Worm (Caenorhabditis elegans) whole organism, L4 larva: ENCODE data around the gene tdo-2.
A peak's percentile ranks its signal among the peaks of the same experiment; 100 is the strongest.

Experiments
- F26F4.8 ChIP-seq: fragments of 200-800 bp; sonication (Bioruptor generic); conservative IDR thresholded peaks from 2 replicates; pipeline ENCODE4 v1.3.6; 2022; ENCODE audit warnings: missing genetic modification characterization, missing compliant biosample characterization
- F37D6.2 ChIP-seq: sonication (generic microtip); optimal IDR thresholded peaks from 2 replicates; lab custom pipeline; 2016; ENCODE audit warnings: mild to moderate bottlenecking, missing genetic modification characterization, missing compliant biosample characterization
- R02D3.7 ChIP-seq: fragments of 150-350 bp; sonication (generic microtip); optimal IDR thresholded peaks from 3 replicates; lab custom pipeline; 2014; ENCODE audit warnings: missing biosample characterization, missing genetic modification characterization
- Y5F2A.4 ChIP-seq: fragments of 200-800 bp; sonication (Bioruptor generic); optimal IDR thresholded peaks from 2 replicates; lab custom pipeline; 2018; ENCODE audit warnings: mild to moderate bottlenecking, missing genetic modification characterization, missing compliant biosample characterization
- ZK337.2 ChIP-seq: fragments of 200-800 bp; sonication (Bioruptor generic); IDR thresholded peaks from 2 replicates; pipeline ENCODE4 v1.3.6; 2022; ENCODE audit warnings: missing genetic modification reagents, missing genetic modification characterization, missing compliant biosample characterization
- ZK546.5 ChIP-seq, 2 experiments: sonication (generic microtip); optimal IDR thresholded peaks; 2 replicates each; lab custom pipeline; 2017; ENCODE audit warnings: missing biosample characterization in 2 of 2, missing genetic modification characterization in 2 of 2
- aha-1 ChIP-seq: fragments of 150-350 bp; peaks from one replicate; lab custom pipeline; 2014; ENCODE audit warnings: missing biosample characterization, missing genetic modification characterization
- aly-2 ChIP-seq: sonication (generic microtip); optimal IDR thresholded peaks from 2 replicates; lab custom pipeline; 2018; ENCODE audit warnings: missing biosample characterization, missing genetic modification characterization
- ama-1 ChIP-seq: fragments of 150-350 bp; optimal IDR thresholded peaks from 2 replicates; lab custom pipeline; 2014; ENCODE audit warnings: inconsistent platforms, mixed read lengths
- arid-1 ChIP-seq: fragments of 200-800 bp; sonication (Bioruptor generic); conservative IDR thresholded peaks from 2 replicates; pipeline ENCODE4 v1.3.6; 2022; ENCODE audit warnings: missing genetic modification reagents, missing genetic modification characterization, missing compliant biosample characterization
- ceh-20 ChIP-seq: fragments of 200-800 bp; sonication (Bioruptor generic); IDR thresholded peaks from 2 replicates; pipeline ENCODE4 v1.3.6; 2022; ENCODE audit warnings: missing genetic modification reagents, missing genetic modification characterization, missing compliant biosample characterization
- ceh-44 ChIP-seq: fragments of 200-800 bp; sonication (Bioruptor generic); IDR thresholded peaks from 2 replicates; pipeline ENCODE4 v1.3.6; 2022; ENCODE audit warnings: missing genetic modification reagents, missing genetic modification characterization, missing compliant biosample characterization
- ceh-62 ChIP-seq: sonication (generic microtip); optimal IDR thresholded peaks from 2 replicates; lab custom pipeline; 2017; ENCODE audit warnings: missing biosample characterization, missing genetic modification characterization
- ces-1 ChIP-seq: fragments of 150-350 bp; sonication (generic microtip); optimal IDR thresholded peaks from 4 replicates; lab custom pipeline; 2014; ENCODE audit warnings: missing biosample characterization, missing genetic modification reagents, missing genetic modification characterization
- ctbp-1 ChIP-seq: fragments of 200-800 bp; sonication (Bioruptor generic); IDR thresholded peaks from 2 replicates; pipeline ENCODE4 v1.3.6; 2022; ENCODE audit warnings: missing genetic modification reagents, missing genetic modification characterization, missing compliant biosample characterization
- daf-12 ChIP-seq: fragments of 150-350 bp; optimal IDR thresholded peaks from 2 replicates; lab custom pipeline; 2014; ENCODE audit warnings: missing biosample characterization, missing genetic modification reagents, missing genetic modification characterization
- daf-16 ChIP-seq, 3 experiments: sonication (generic microtip); optimal IDR thresholded peaks; 2 replicates each; lab custom pipeline; 2016 to 2017; ENCODE audit warnings: missing genetic modification characterization in 3 of 3, missing genetic modification reagents in 3 of 3, mild to moderate bottlenecking in 2 of 3, missing compliant biosample characterization in 2 of 3, missing biosample characterization in 1 of 3, moderate library complexity in 1 of 3
- daf-8 ChIP-seq: fragments of 200-800 bp; sonication (Bioruptor generic); IDR thresholded peaks from 2 replicates; pipeline ENCODE4 v1.3.6; 2022; ENCODE audit warnings: missing genetic modification characterization, missing compliant biosample characterization
- dmd-6 ChIP-seq: fragments of 200-800 bp; sonication (Bioruptor generic); IDR thresholded peaks from 2 replicates; pipeline ENCODE4 v1.3.6; 2022; ENCODE audit warnings: missing genetic modification reagents, missing genetic modification characterization, missing compliant biosample characterization
- dmd-8 ChIP-seq: fragments of 200-800 bp; sonication (Bioruptor generic); IDR thresholded peaks from 2 replicates; pipeline ENCODE4 v1.3.6; 2022; ENCODE audit warnings: missing genetic modification characterization, missing compliant biosample characterization
- duxl-1 ChIP-seq: sonication (generic microtip); optimal IDR thresholded peaks from 2 replicates; lab custom pipeline; 2016; ENCODE audit warnings: mild to moderate bottlenecking, missing genetic modification characterization, moderate library complexity, missing compliant biosample characterization; ENCODE audit not compliant: poor library complexity
- dve-1 ChIP-seq: sonication (generic microtip); optimal IDR thresholded peaks from 2 replicates; lab custom pipeline; 2017; ENCODE audit warnings: antibody characterized with exemption, mild to moderate bottlenecking, missing genetic modification characterization, missing compliant biosample characterization; ENCODE audit not compliant: insufficient read depth
- egl-27 ChIP-seq: sonication (generic microtip); optimal IDR thresholded peaks from 3 replicates; lab custom pipeline; 2017; ENCODE audit warnings: missing biosample characterization, missing genetic modification reagents, missing genetic modification characterization
- egl-43 ChIP-seq: fragments of 200-800 bp; sonication (Bioruptor generic); IDR thresholded peaks from 2 replicates; pipeline ENCODE4 v1.3.6; 2022; ENCODE audit warnings: missing genetic modification reagents, missing genetic modification characterization, missing compliant biosample characterization
- fos-1 ChIP-seq: fragments of 150-350 bp; optimal IDR thresholded peaks from 2 replicates; lab custom pipeline; 2014; ENCODE audit warnings: missing biosample characterization, missing genetic modification characterization
- hlh-11 ChIP-seq: fragments of 200-800 bp; sonication (Bioruptor generic); optimal IDR thresholded peaks from 2 replicates; lab custom pipeline; 2018; ENCODE audit warnings: mild to moderate bottlenecking, missing genetic modification characterization, missing compliant biosample characterization
- hlh-30 ChIP-seq: sonication (generic microtip); optimal IDR thresholded peaks from 2 replicates; lab custom pipeline; 2017; ENCODE audit warnings: antibody characterized with exemption, mild to moderate bottlenecking, missing genetic modification characterization, missing compliant biosample characterization; ENCODE audit not compliant: insufficient read depth
- lim-7 ChIP-seq: fragments of 200-800 bp; sonication (Bioruptor generic); IDR thresholded peaks from 2 replicates; pipeline ENCODE4 v1.3.6; 2022; ENCODE audit warnings: missing genetic modification characterization, missing compliant biosample characterization
- lin-29 ChIP-seq: fragments of 200-800 bp; sonication (Bioruptor generic); IDR thresholded peaks from 2 replicates; pipeline ENCODE4 v1.3.6; 2022; ENCODE audit warnings: missing genetic modification reagents, missing genetic modification characterization, missing compliant biosample characterization
- lin-38 ChIP-seq: fragments of 200-800 bp; sonication (Bioruptor generic); IDR thresholded peaks from 2 replicates; pipeline ENCODE4 v1.3.6; 2022; ENCODE audit warnings: missing genetic modification reagents, missing genetic modification characterization, missing compliant biosample characterization
- lin-39 ChIP-seq: fragments of 150-350 bp; optimal IDR thresholded peaks from 2 replicates; lab custom pipeline; 2014; ENCODE audit warnings: missing biosample characterization, missing genetic modification reagents, missing genetic modification characterization
- mep-1 ChIP-seq: fragments of 150-350 bp; sonication (generic microtip); optimal IDR thresholded peaks from 3 replicates; lab custom pipeline; 2014; ENCODE audit warnings: missing biosample characterization, missing genetic modification characterization
- mes-2 ChIP-seq: sonication (generic microtip); optimal IDR thresholded peaks from 2 replicates; lab custom pipeline; 2016; ENCODE audit warnings: missing genotype, mild to moderate bottlenecking, missing genetic modification characterization, missing compliant biosample characterization; ENCODE audit not compliant: poor library complexity, severe bottlenecking
- nhr-10 ChIP-seq: fragments of 150-350 bp; optimal IDR thresholded peaks from 2 replicates; lab custom pipeline; 2014; ENCODE audit warnings: missing biosample characterization, missing genetic modification characterization
- nhr-11 ChIP-seq: fragments of 150-350 bp; optimal IDR thresholded peaks from 2 replicates; lab custom pipeline; 2014; ENCODE audit warnings: missing biosample characterization, missing genetic modification characterization
- nhr-237 ChIP-seq: sonication (generic microtip); optimal IDR thresholded peaks from 2 replicates; lab custom pipeline; 2017; ENCODE audit warnings: missing biosample characterization, missing genetic modification characterization
- nhr-25 ChIP-seq: sonication (generic microtip); optimal IDR thresholded peaks from 2 replicates; lab custom pipeline; 2017; ENCODE audit warnings: missing genetic modification characterization, mild to moderate bottlenecking, missing compliant biosample characterization, antibody characterized with exemption, moderate library complexity, borderline replicate concordance; ENCODE audit not compliant: insufficient read depth
- nhr-28 ChIP-seq: fragments of 150-350 bp; optimal IDR thresholded peaks from 2 replicates; lab custom pipeline; 2014; ENCODE audit warnings: missing biosample characterization, missing genetic modification characterization
- nhr-41 ChIP-seq: fragments of 200-800 bp; sonication (Bioruptor generic); IDR thresholded peaks from 2 replicates; pipeline ENCODE4 v1.3.6; 2022; ENCODE audit warnings: missing genetic modification reagents, missing genetic modification characterization, missing compliant biosample characterization
- nhr-42 ChIP-seq: fragments of 200-800 bp; sonication (Bioruptor generic); IDR thresholded peaks from 2 replicates; pipeline ENCODE4 v1.3.6; 2022; ENCODE audit warnings: missing genetic modification characterization, missing compliant biosample characterization
- nhr-6 ChIP-seq: fragments of 150-350 bp; optimal IDR thresholded peaks from 2 replicates; lab custom pipeline; 2014; ENCODE audit warnings: missing biosample characterization, missing genetic modification characterization
- nhr-76 ChIP-seq: fragments of 150-350 bp; optimal IDR thresholded peaks from 2 replicates; lab custom pipeline; 2014; ENCODE audit warnings: missing biosample characterization, missing genetic modification characterization
- sdz-12 ChIP-seq: fragments of 200-800 bp; sonication (Bioruptor generic); optimal IDR thresholded peaks from 2 replicates; lab custom pipeline; 2018; ENCODE audit warnings: mild to moderate bottlenecking, missing genetic modification characterization, missing compliant biosample characterization
- set-16 ChIP-seq: fragments of 200-800 bp; sonication (Bioruptor generic); IDR thresholded peaks from 2 replicates; pipeline ENCODE4 v1.3.6; 2022; ENCODE audit warnings: missing genetic modification reagents, missing genetic modification characterization, missing compliant biosample characterization
- spr-1 ChIP-seq: sonication (generic microtip); optimal IDR thresholded peaks from 2 replicates; lab custom pipeline; 2016; ENCODE audit warnings: mild to moderate bottlenecking, missing genetic modification characterization, missing compliant biosample characterization
- unc-130 ChIP-seq: sonication (generic microtip); optimal IDR thresholded peaks from 2 replicates; lab custom pipeline; 2016; ENCODE audit warnings: missing genetic modification reagents, missing genetic modification characterization, missing compliant biosample characterization
- vab-7 ChIP-seq: fragments of 200-800 bp; sonication (Bioruptor generic); IDR thresholded peaks from 2 replicates; pipeline ENCODE4 v1.3.6; 2022; ENCODE audit warnings: missing genetic modification reagents, missing genetic modification characterization, missing compliant biosample characterization
- zag-1 ChIP-seq: fragments of 150-350 bp; optimal IDR thresholded peaks from 2 replicates; lab custom pipeline; 2014; ENCODE audit warnings: missing biosample characterization, missing genetic modification characterization
- zfp-3 ChIP-seq: fragments of 200-800 bp; sonication (Bioruptor generic); conservative IDR thresholded peaks from 2 replicates; pipeline ENCODE4 v1.3.6; 2022; ENCODE audit warnings: missing genetic modification reagents, missing genetic modification characterization, missing compliant biosample characterization
- zip-11 ChIP-seq: fragments of 200-800 bp; sonication (Bioruptor generic); IDR thresholded peaks from 2 replicates; pipeline ENCODE4 v1.3.6; 2022; ENCODE audit warnings: missing genetic modification characterization, missing compliant biosample characterization
- zip-2 ChIP-seq: fragments of 150-350 bp; optimal IDR thresholded peaks from 2 replicates; lab custom pipeline; 2014; ENCODE audit warnings: missing biosample characterization, missing genetic modification characterization

tdo-2 gene

ce11 chrIII:5917365-5917958, 2.3 kb downstream of the tdo-2 start (continued):
- TF ChIP-seq zfp-3 (GFP tag; lab: Robert Waterston, UW) (no peak), dve-1 (tag; lab: Kevin White, UChicago) (peak; percentile 97), unc-130 (GFP tag; lab: Kevin White, UChicago) (no peak), spr-1 (tag; lab: Kevin White, UChicago) (no peak), ceh-62 (no peak), nhr-10 (tag; lab: Kevin White, UChicago) (peak; percentile 11), duxl-1 (tag; lab: Kevin White, UChicago) (peak; percentile 24), dmd-8 (GFP tag; lab: Robert Waterston, UW) (no peak), lin-39 (no peak), ZK546.5 (tag; optimal IDR thresholded peaks at IDR 0.05; lab: Kevin White, UChicago) (no peak), zip-2 (tag; lab: Kevin White, UChicago) (peak; percentile 62), nhr-76 (tag; lab: Kevin White, UChicago) (no peak), arid-1 (no peak), ZK337.2 (GFP tag; lab: Robert Waterston, UW) (no peak), lin-38 (peak; percentile 28; the same call in 1 of the 2 replicates), lin-29 (GFP tag; lab: Robert Waterston, UW) (no peak), ceh-44 (GFP tag; lab: Robert Waterston, UW) (no peak), daf-16 (GFP tag; optimal IDR thresholded peaks at IDR 0.05; lab: Kevin White, UChicago) (no peak), daf-16 (tag; optimal IDR thresholded peaks at IDR 0.05; lab: Kevin White, UChicago) (peak; percentile 96), daf-8 (no peak), nhr-42 (GFP tag; lab: Robert Waterston, UW) (0 out of 2 replicates have a peak, but pooled peaks have one; percentile 39), egl-43 (GFP tag; lab: Robert Waterston, UW) (no peak), set-16 (no peak), nhr-41 (GFP tag; lab: Robert Waterston, UW) (no peak), ama-1 (lab: Kevin White, UChicago) (peak; percentile 63), aly-2 (no peak), nhr-25 (tag; lab: Kevin White, UChicago) (no peak), ceh-20 (GFP tag; lab: Robert Waterston, UW) (peak; percentile 33; the same call in 1 of the 2 replicates), nhr-11 (tag; lab: Kevin White, UChicago) (no peak), aha-1 (peak; percentile 90), zag-1 (no peak), egl-27 (no peak), R02D3.7 (no peak)

- TF ChIP-seq F26F4.8 (GFP tag; lab: Robert Waterston, UW) (no peak), nhr-28 (peak; percentile 67), F37D6.2 (tag; lab: Kevin White, UChicago) (no peak), vab-7 (GFP tag; lab: Robert Waterston, UW) (no peak), hlh-11 (tag; lab: Kevin White, UChicago) (peak; percentile 59), spr-1 (tag; lab: Kevin White, UChicago) (no peak), ctbp-1 (GFP tag; lab: Robert Waterston, UW) (no peak), nhr-237 (tag; lab: Kevin White, UChicago) (no peak), daf-12 (no peak), ceh-20 (GFP tag; lab: Robert Waterston, UW) (no peak), mes-2 (tag; lab: Kevin White, UChicago) (peak; percentile 40), dmd-6 (peak; percentile 64), fos-1 (tag; lab: Kevin White, UChicago) (no peak), zip-11 (GFP tag; lab: Robert Waterston, UW) (no peak), set-16 (no peak), sdz-12 (GFP tag; lab: Kevin White, UChicago) (no peak), nhr-42 (GFP tag; lab: Robert Waterston, UW) (no peak), hlh-30 (tag; lab: Kevin White, UChicago) (no peak), dve-1 (tag; lab: Kevin White, UChicago) (peak; percentile 67), lim-7 (GFP tag; lab: Robert Waterston, UW) (no peak), Y5F2A.4 (no peak), mep-1 (tag; lab: Kevin White, UChicago) (peak; percentile 18), nhr-6 (tag; lab: Kevin White, UChicago) (peak; percentile 33), ces-1 (no peak)
Observed at ce11 chrIII:5915926-5916325, 3.8 kb downstream of the tdo-2 start.
